Fruit fly (Drosophila melanogaster) whole organism, embryonic: ENCODE data around the gene CG13096.
A peak's percentile ranks its signal among the peaks of the same experiment; 100 is the strongest.

Experiments
- Antp ChIP-seq: fragments of 200-800 bp; sonication (Bioruptor generic); optimal IDR thresholded peaks from 3 replicates; lab custom pipeline; 2016; ENCODE audit warnings: missing biosample characterization, missing genetic modification characterization
- Awh ChIP-seq: fragments of 200-800 bp; sonication (Bioruptor generic); IDR thresholded peaks from 2 replicates; pipeline ENCODE4, ENCODE4 v1.3.6; 2022; ENCODE audit warnings: missing biosample characterization, missing genetic modification characterization
- B-H1 ChIP-seq: fragments of 200-800 bp; sonication (Bioruptor generic); IDR thresholded peaks from 3 replicates; pipeline ENCODE4 v1.3.6; 2022; ENCODE audit warnings: missing biosample characterization, missing genetic modification characterization
- B-H2 ChIP-seq: fragments of 200-800 bp; sonication (Bioruptor generic); optimal IDR thresholded peaks from 2 replicates; lab custom pipeline; 2018; ENCODE audit warnings: missing biosample characterization, mild to moderate bottlenecking, missing genetic modification characterization
- BEAF-32 ChIP-seq: fragments of 200-800 bp; sonication (Bioruptor generic); optimal IDR thresholded peaks from 3 replicates; lab custom pipeline; 2017; ENCODE audit warnings: missing biosample characterization, missing genetic modification characterization, mild to moderate bottlenecking, moderate library complexity, missing genetic modification reagents
- Blimp-1 ChIP-seq: fragments of 200-800 bp; sonication (Bioruptor generic); optimal IDR thresholded peaks from 3 replicates; lab custom pipeline; 2018; ENCODE audit warnings: missing biosample characterization, missing genetic modification characterization, mild to moderate bottlenecking, moderate library complexity, missing genetic modification reagents
- CG10366 ChIP-seq: fragments of 200-800 bp; sonication (Bioruptor generic); IDR thresholded peaks from 2 replicates; pipeline ENCODE4 v1.3.6; 2022; ENCODE audit warnings: missing biosample characterization, missing genetic modification characterization
- CG11093 ChIP-seq: fragments of 200-800 bp; sonication (Bioruptor generic); IDR thresholded peaks from 3 replicates; pipeline ENCODE4 v1.3.6; 2022; ENCODE audit warnings: missing biosample characterization, missing genetic modification characterization
- CG12071 ChIP-seq: fragments of 200-800 bp; sonication (Bioruptor generic); optimal IDR thresholded peaks from 3 replicates; lab custom pipeline; 2018; ENCODE audit warnings: missing biosample characterization, mild to moderate bottlenecking, missing genetic modification characterization
- CG13296 ChIP-seq: fragments of 200-800 bp; sonication (Bioruptor generic); optimal IDR thresholded peaks from 3 replicates; lab custom pipeline; 2018; ENCODE audit warnings: missing biosample characterization, mild to moderate bottlenecking, missing genetic modification characterization
- CG13775 ChIP-seq: fragments of 200-800 bp; sonication (Bioruptor generic); optimal IDR thresholded peaks from 3 replicates; lab custom pipeline; 2017; ENCODE audit warnings: missing biosample characterization, mild to moderate bottlenecking, missing genetic modification characterization
- CG14667 ChIP-seq: fragments of 200-800 bp; sonication (Bioruptor generic); IDR thresholded peaks from 2 replicates; pipeline ENCODE4 v1.3.6; 2022; ENCODE audit warnings: missing biosample characterization, missing genetic modification characterization
- CG1602 ChIP-seq: fragments of 200-800 bp; sonication (Bioruptor generic); optimal IDR thresholded peaks from 3 replicates; lab custom pipeline; 2016; ENCODE audit warnings: missing biosample characterization, missing genetic modification characterization
- CG16813 ChIP-seq: fragments of 200-800 bp; sonication (Bioruptor generic); IDR thresholded peaks from 3 replicates; pipeline ENCODE4 v1.3.6; 2022; ENCODE audit warnings: missing biosample characterization, missing genetic modification characterization; ENCODE audit not compliant: partially characterized antibody
- CG17612 ChIP-seq: fragments of 200-800 bp; sonication (Bioruptor generic); IDR thresholded peaks from 2 replicates; pipeline ENCODE4 v1.3.6; 2022; ENCODE audit warnings: missing biosample characterization, missing genetic modification characterization
- CG17829 ChIP-seq: fragments of 200-800 bp; optimal IDR thresholded peaks from 2 replicates; lab custom pipeline; 2019; ENCODE audit warnings: missing biosample characterization, mild to moderate bottlenecking, missing genetic modification characterization, moderate library complexity
- CG3281 ChIP-seq: fragments of 200-800 bp; sonication (Bioruptor generic); optimal IDR thresholded peaks from 3 replicates; lab custom pipeline; 2017; ENCODE audit warnings: missing biosample characterization, mild to moderate bottlenecking, missing genetic modification characterization
- CG6854 ChIP-seq: fragments of 200-800 bp; sonication (Bioruptor generic); optimal IDR thresholded peaks from 3 replicates; lab custom pipeline; 2017; ENCODE audit warnings: missing biosample characterization, mild to moderate bottlenecking, missing genetic modification characterization
- CG8290 ChIP-seq, 3 experiments: fragments of 200-800 bp; sonication (Bioruptor generic); optimal IDR thresholded peaks; 2 replicates each; lab custom pipeline; 2016 to 2019; ENCODE audit warnings: missing biosample characterization in 3 of 3, missing genetic modification characterization in 3 of 3, mild to moderate bottlenecking in 2 of 3, moderate library complexity in 1 of 3
- CG8765 ChIP-seq: fragments of 200-800 bp; sonication (Bioruptor generic); IDR thresholded peaks from 2 replicates; pipeline ENCODE4 v1.3.6; 2022; ENCODE audit warnings: missing biosample characterization, missing genetic modification characterization
- CG9437 ChIP-seq: fragments of 200-800 bp; sonication (Bioruptor generic); optimal IDR thresholded peaks from 2 replicates; lab custom pipeline; 2018; ENCODE audit warnings: missing biosample characterization, mild to moderate bottlenecking, missing genetic modification characterization
- CTCF ChIP-seq: fragments of 200-800 bp; sonication (Bioruptor generic); optimal IDR thresholded peaks from 2 replicates; lab custom pipeline; 2017; ENCODE audit warnings: missing biosample characterization, mild to moderate bottlenecking, missing genetic modification characterization, moderate library complexity
- Chrac-16 ChIP-seq: fragments of 200-800 bp; sonication (Bioruptor generic); optimal IDR thresholded peaks from 3 replicates; lab custom pipeline; 2016; ENCODE audit warnings: missing biosample characterization, missing genetic modification characterization
- E2f1 ChIP-seq: fragments of 200-800 bp; sonication (Bioruptor generic); IDR thresholded peaks from 2 replicates; pipeline ENCODE4 v1.3.6; 2022; ENCODE audit warnings: missing biosample characterization, missing genetic modification characterization
- H2.0 ChIP-seq: fragments of 200-800 bp; sonication (Bioruptor generic); IDR thresholded peaks from 2 replicates; pipeline ENCODE4 v1.3.6; 2022; ENCODE audit warnings: missing biosample characterization, missing genetic modification characterization
- HLHmδ ChIP-seq: fragments of 200-800 bp; sonication (Bioruptor generic); optimal IDR thresholded peaks from 2 replicates; lab custom pipeline; 2018; ENCODE audit warnings: missing biosample characterization, mild to moderate bottlenecking, missing genetic modification characterization, moderate library complexity
- HmgZ ChIP-seq: fragments of 200-800 bp; sonication (Bioruptor generic); optimal IDR thresholded peaks from 2 replicates; lab custom pipeline; 2018; ENCODE audit warnings: missing biosample characterization, mild to moderate bottlenecking, missing genetic modification characterization
- MBD-R2 ChIP-seq: fragments of 200-800 bp; sonication (Bioruptor generic); IDR thresholded peaks from 2 replicates; pipeline ENCODE4 v1.3.6; 2022; ENCODE audit warnings: missing biosample characterization, missing genetic modification characterization
- Med ChIP-seq: fragments of 200-800 bp; sonication (Bioruptor generic); peaks from one replicate; lab custom pipeline; 2016; ENCODE audit warnings: missing biosample characterization, missing genetic modification characterization, mild to moderate bottlenecking, inconsistent platforms, moderate library complexity
- Pdp1 ChIP-seq, 2 experiments: fragments of 200-800 bp; sonication (Bioruptor generic); optimal IDR thresholded peaks; 3 replicates each; lab custom pipeline; 2016; ENCODE audit warnings: missing biosample characterization in 2 of 2, missing genetic modification characterization in 2 of 2, mild to moderate bottlenecking in 1 of 2, moderate library complexity in 1 of 2
- ac ChIP-seq: fragments of 200-800 bp; sonication (Bioruptor generic); optimal IDR thresholded peaks from 3 replicates; lab custom pipeline; 2017; ENCODE audit warnings: missing biosample characterization, mild to moderate bottlenecking, missing genetic modification characterization
- bigmax ChIP-seq: fragments of 200-800 bp; sonication (Bioruptor generic); optimal IDR thresholded peaks from 2 replicates; lab custom pipeline; 2018; ENCODE audit warnings: missing biosample characterization, mild to moderate bottlenecking, missing genetic modification characterization
- cad ChIP-seq: fragments of >200 bp; optimal IDR thresholded peaks from 2 replicates; lab custom pipeline; 2017; ENCODE audit warnings: missing biosample characterization, missing genetic modification characterization
- croc ChIP-seq: fragments of 200-800 bp; sonication (Bioruptor generic); conservative IDR thresholded peaks from 3 replicates; pipeline ENCODE4 v1.3.6; 2022; ENCODE audit warnings: missing biosample characterization, missing genetic modification characterization
- dimm ChIP-seq: fragments of 200-800 bp; sonication (Bioruptor generic); IDR thresholded peaks from 2 replicates; pipeline ENCODE4 v1.3.6; 2022; ENCODE audit warnings: missing biosample characterization, missing genetic modification characterization
- gsb ChIP-seq: fragments of 200-800 bp; sonication (Bioruptor generic); IDR thresholded peaks from 2 replicates; pipeline ENCODE4 v1.3.6; 2022; ENCODE audit warnings: missing biosample characterization, missing genetic modification characterization
- gt ChIP-seq: fragments of 200-800 bp; sonication (Bioruptor generic); IDR thresholded peaks from 2 replicates; pipeline ENCODE4 v1.3.6; 2022; ENCODE audit warnings: missing biosample characterization, missing genetic modification characterization
- her ChIP-seq: fragments of 200-800 bp; sonication (Bioruptor generic); optimal IDR thresholded peaks from 2 replicates; lab custom pipeline; 2016; ENCODE audit warnings: missing biosample characterization, missing genetic modification characterization
- ind ChIP-seq: fragments of 200-800 bp; sonication (Bioruptor generic); optimal IDR thresholded peaks from 3 replicates; lab custom pipeline; 2016; ENCODE audit warnings: missing biosample characterization, missing genetic modification characterization
- kni ChIP-seq: fragments of 200-800 bp; sonication (Bioruptor generic); optimal IDR thresholded peaks from 3 replicates; lab custom pipeline; 2017; ENCODE audit warnings: mild to moderate bottlenecking, missing biosample characterization, missing genetic modification reagents, missing genetic modification characterization
- maf-S ChIP-seq: fragments of 200-800 bp; sonication (Bioruptor generic); optimal IDR thresholded peaks from 2 replicates; lab custom pipeline; 2016; ENCODE audit warnings: missing biosample characterization, missing genetic modification characterization
- pho ChIP-seq: fragments of 200-800 bp; sonication (Bioruptor generic); optimal IDR thresholded peaks from 2 replicates; lab custom pipeline; 2016; ENCODE audit warnings: missing biosample characterization, missing genetic modification characterization
- pnt ChIP-seq: fragments of 200-800 bp; sonication (Bioruptor generic); optimal IDR thresholded peaks from 3 replicates; lab custom pipeline; 2016; ENCODE audit warnings: missing biosample characterization, missing genetic modification characterization
- salm ChIP-seq: fragments of 200-800 bp; sonication (Bioruptor generic); optimal IDR thresholded peaks from 2 replicates; lab custom pipeline; 2018; ENCODE audit warnings: missing biosample characterization, mild to moderate bottlenecking, missing genetic modification characterization
- schlank ChIP-seq: fragments of 200-800 bp; sonication (Bioruptor generic); optimal IDR thresholded peaks from 2 replicates; lab custom pipeline; 2018; ENCODE audit warnings: missing biosample characterization, mild to moderate bottlenecking, missing genetic modification characterization
- scrt ChIP-seq: fragments of 200-800 bp; sonication (Bioruptor generic); optimal IDR thresholded peaks from 2 replicates; lab custom pipeline; 2018; ENCODE audit warnings: missing biosample characterization, mild to moderate bottlenecking, missing genetic modification characterization, moderate library complexity
- sna ChIP-seq: fragments of 200-800 bp; sonication (Bioruptor generic); IDR thresholded peaks from 2 replicates; pipeline ENCODE4 v1.3.6; 2022; ENCODE audit warnings: missing biosample characterization, missing genetic modification characterization; ENCODE audit not compliant: partially characterized antibody
- stc ChIP-seq: fragments of 200-800 bp; sonication (Bioruptor generic); IDR thresholded peaks from 2 replicates; pipeline ENCODE4 v1.3.6; 2022; ENCODE audit warnings: missing biosample characterization, missing genetic modification characterization
- usp ChIP-seq: fragments of >200 bp; optimal IDR thresholded peaks from 2 replicates; lab custom pipeline; 2017; ENCODE audit warnings: missing biosample characterization, missing genetic modification characterization
- vnd ChIP-seq: fragments of 200-800 bp; sonication (Bioruptor generic); IDR thresholded peaks from 3 replicates; pipeline ENCODE4 v1.3.6; 2022; ENCODE audit warnings: missing biosample characterization, missing genetic modification characterization; ENCODE audit not compliant: partially characterized antibody
- vvl ChIP-seq: fragments of 200-800 bp; sonication (Bioruptor generic); IDR thresholded peaks from 2 replicates; pipeline ENCODE4 v1.3.6; 2022; ENCODE audit warnings: missing biosample characterization, missing genetic modification characterization

CG13096 gene

dm6 chr2L:8473448-8473847 lies 38.2 kb downstream of the CG13096 start (continued):
- TF ChIP-seq sna (GFP tag; lab: Robert Waterston, UW) (no peak), stc (peak; percentile 72), dimm (GFP tag; lab: Robert Waterston, UW) (peak; percentile 42; the same call in 1 of the 2 replicates), bigmax (GFP tag; lab: Kevin White, UChicago) (no peak), HmgZ (tag; lab: Kevin White, UChicago) (no peak), Blimp-1 (GFP tag; lab: Kevin White, UChicago) (peak; percentile 75), MBD-R2 (GFP tag; lab: Robert Waterston, UW) (0 out of 2 replicates have a peak, but pooled peaks have one; percentile 5), Pdp1 (GFP tag; optimal IDR thresholded peaks at IDR 0.05; lab: Kevin White, UChicago) (peak in 1 of 2 experiments; percentile 22), her (GFP tag; lab: Kevin White, UChicago) (no peak), scrt (GFP tag; lab: Kevin White, UChicago) (peak; percentile 34), vvl (GFP tag; lab: Robert Waterston, UW) (peak; percentile 81), CG16813 (no peak), kni (GFP tag; lab: Kevin White, UChicago) (no peak), cad (GFP tag; lab: Kevin White, UChicago) (no peak), salm (no peak), CG17829 (tag; lab: Kevin White, UChicago) (peak; percentile 51), CG8290 (GFP tag; optimal IDR thresholded peaks at IDR 0.05; lab: Kevin White, UChicago) (no peak), CG8290 (tag; optimal IDR thresholded peaks at IDR 0.05; lab: Kevin White, UChicago) (no peak), schlank (tag; lab: Kevin White, UChicago) (no peak), CG13775 (GFP tag; lab: Kevin White, UChicago) (peak; percentile 22), CTCF (GFP tag; lab: Kevin White, UChicago) (no peak), gt (GFP tag; lab: Robert Waterston, UW) (no peak; the same call in 1 of the 2 replicates), Chrac-16 (GFP tag; lab: Kevin White, UChicago) (peak; percentile 0), usp (GFP tag; lab: Kevin White, UChicago) (no peak), CG3281 (GFP tag; lab: Kevin White, UChicago) (peak; percentile 45), BEAF-32 (GFP tag; lab: Kevin White, UChicago) (no peak), Awh (GFP tag; lab: Robert Waterston, UW) (peak; percentile 67; the same call in 1 of the 2 replicates), CG11093 (GFP tag; lab: Robert Waterston, UW) (peak; percentile 43; the same call in 1 of the 3 replicates), H2.0 (GFP tag; lab: Robert Waterston, UW) (peak; percentile 51; the same call in 1 of the 2 replicates), CG9437 (GFP tag; lab: Kevin White, UChicago) (no peak), HLHmδ (GFP tag; lab: Kevin White, UChicago) (no peak), pho (no peak), gsb (no peak; the same call in 1 of the 2 replicates), CG14667 (peak; percentile 61), pnt (GFP tag; lab: Kevin White, UChicago) (no peak), B-H2 (GFP tag; lab: Kevin White, UChicago) (no peak), maf-S (GFP tag; lab: Kevin White, UChicago) (peak; percentile 6), B-H1 (GFP tag; lab: Robert Waterston, UW) (peak; percentile 18; the same call in 1 of the 3 replicates), CG8765 (GFP tag; lab: Robert Waterston, UW) (peak; percentile 37; the same call in 1 of the 2 replicates), Med (peak; percentile 89), Antp (GFP tag; lab: Kevin White, UChicago) (no peak), CG10366 (GFP tag; lab: Robert Waterston, UW) (peak; percentile 65), ac (GFP tag; lab: Kevin White, UChicago) (no peak), E2f1 (GFP tag; lab: Robert Waterston, UW) (peak; percentile 54), croc (GFP tag; lab: Robert Waterston, UW) (peak; percentile 47; the same call in 2 of the 3 replicates), CG13296 (GFP tag; lab: Kevin White, UChicago) (no peak), vnd (GFP tag; lab: Robert Waterston, UW) (no peak), CG6854 (GFP tag; lab: Kevin White, UChicago) (no peak), CG17612 (GFP tag; lab: Robert Waterston, UW) (no peak), CG1602 (GFP tag; lab: Kevin White, UChicago) (peak; percentile 5), CG12071 (GFP tag; lab: Kevin White, UChicago) (peak; percentile 32), ind (GFP tag; lab: Kevin White, UChicago) (peak; percentile 50)
